Fruit fly (Drosophila melanogaster) whole organism, prepupa: Measurements from ENCODE around the gene CG9547.
A peak's percentile ranks its signal among the peaks of the same experiment; 100 is the strongest.

Experiments used
- Blimp-1 ChIP-seq: fragments of 200-800 bp; sonication (Bioruptor generic); optimal IDR thresholded peaks from 3 replicates; lab custom pipeline; 2017; ENCODE audit warnings: missing biosample characterization, missing genetic modification characterization, mild to moderate bottlenecking, moderate library complexity, missing genetic modification reagents
- CG10631 ChIP-seq: fragments of 200-800 bp; sonication (Bioruptor generic); optimal IDR thresholded peaks from 2 replicates; lab custom pipeline; 2016; ENCODE audit warnings: missing biosample characterization, missing genetic modification characterization
- CG11294 ChIP-seq: fragments of 200-800 bp; sonication (Bioruptor generic); IDR thresholded peaks from 2 replicates; pipeline ENCODE4 v1.3.6; 2022; ENCODE audit warnings: missing biosample characterization, missing genetic modification characterization
- CG11762 ChIP-seq: fragments of 200-800 bp; sonication (Bioruptor generic); optimal IDR thresholded peaks from 3 replicates; lab custom pipeline; 2016; ENCODE audit warnings: missing biosample characterization, missing genetic modification characterization; ENCODE audit not compliant: insufficient read depth
- CG15336 ChIP-seq: fragments of 200-800 bp; sonication (Bioruptor generic); IDR thresholded peaks from 2 replicates; pipeline ENCODE4 v1.3.6; 2022; ENCODE audit warnings: missing biosample characterization, missing genetic modification characterization
- CG1621 ChIP-seq: fragments of 200-800 bp; sonication (Bioruptor generic); optimal IDR thresholded peaks from 3 replicates; lab custom pipeline; 2018; ENCODE audit warnings: missing biosample characterization, mild to moderate bottlenecking, missing genetic modification characterization
- CG16779 ChIP-seq: fragments of 200-800 bp; sonication (Bioruptor generic); optimal IDR thresholded peaks from 3 replicates; lab custom pipeline; 2017; ENCODE audit warnings: missing biosample characterization, mild to moderate bottlenecking, missing genetic modification characterization
- CG3032 ChIP-seq: fragments of 200-800 bp; optimal IDR thresholded peaks from 2 replicates; lab custom pipeline; 2019; ENCODE audit warnings: missing biosample characterization, mild to moderate bottlenecking, missing genetic modification characterization, moderate library complexity
- CG34406 ChIP-seq: fragments of 200-800 bp; sonication (Bioruptor generic); optimal IDR thresholded peaks from 3 replicates; lab custom pipeline; 2016; ENCODE audit warnings: missing biosample characterization, missing genetic modification characterization
- CG3919 ChIP-seq: fragments of 200-800 bp; sonication (Bioruptor generic); optimal IDR thresholded peaks from 3 replicates; lab custom pipeline; 2016; ENCODE audit warnings: missing biosample characterization, missing genetic modification characterization
- CG4318 ChIP-seq: fragments of 200-800 bp; sonication (Bioruptor generic); optimal IDR thresholded peaks from 3 replicates; lab custom pipeline; 2017; ENCODE audit warnings: missing biosample characterization, mild to moderate bottlenecking, missing genetic modification characterization
- CG6792 ChIP-seq: fragments of 200-800 bp; sonication (Bioruptor generic); optimal IDR thresholded peaks from 3 replicates; lab custom pipeline; 2016; ENCODE audit warnings: missing biosample characterization, missing genetic modification characterization
- CG6808 ChIP-seq: fragments of 200-800 bp; sonication (Bioruptor generic); optimal IDR thresholded peaks from 3 replicates; lab custom pipeline; 2017; ENCODE audit warnings: missing biosample characterization, missing genetic modification characterization, mild to moderate bottlenecking, moderate library complexity, missing genetic modification reagents
- CG7368 ChIP-seq: fragments of 200-800 bp; sonication (Bioruptor generic); optimal IDR thresholded peaks from 3 replicates; lab custom pipeline; 2016; ENCODE audit warnings: missing biosample characterization, missing genetic modification characterization
- CG8119 ChIP-seq: fragments of 200-800 bp; sonication (Bioruptor generic); IDR thresholded peaks from 3 replicates; pipeline ENCODE4 v1.3.6; 2022; ENCODE audit warnings: missing biosample characterization, missing genetic modification characterization
- CG8319 ChIP-seq: fragments of 200-800 bp; sonication (Bioruptor generic); optimal IDR thresholded peaks from 3 replicates; lab custom pipeline; 2016; ENCODE audit warnings: missing biosample characterization, missing genetic modification characterization
- CG8632 ChIP-seq: fragments of 200-800 bp; sonication (Bioruptor generic); optimal IDR thresholded peaks from 3 replicates; lab custom pipeline; 2016; ENCODE audit warnings: missing biosample characterization, missing genetic modification characterization
- CG9139 ChIP-seq: fragments of 200-800 bp; sonication (Bioruptor generic); optimal IDR thresholded peaks from 3 replicates; lab custom pipeline; 2017; ENCODE audit warnings: missing biosample characterization, mild to moderate bottlenecking, missing genetic modification characterization
- Eip75B ChIP-seq: fragments of 200-800 bp; sonication (Bioruptor generic); optimal IDR thresholded peaks from 3 replicates; lab custom pipeline; 2016; ENCODE audit warnings: missing biosample characterization, missing genetic modification characterization
- Eip78C ChIP-seq: fragments of 200-800 bp; sonication (Bioruptor generic); peaks from one replicate; lab custom pipeline; 2016; ENCODE audit warnings: missing biosample characterization, missing genetic modification characterization
- Eip93F ChIP-seq: fragments of 200-800 bp; sonication (Bioruptor generic); optimal IDR thresholded peaks from 2 replicates; lab custom pipeline; 2016; ENCODE audit warnings: missing biosample characterization, mild to moderate bottlenecking, missing genetic modification characterization
- Ets21C ChIP-seq: fragments of 200-800 bp; sonication (Bioruptor generic); optimal IDR thresholded peaks from 3 replicates; lab custom pipeline; 2016; ENCODE audit warnings: missing biosample characterization, missing genetic modification characterization
- Ets96B ChIP-seq: fragments of 200-800 bp; optimal IDR thresholded peaks from 2 replicates; lab custom pipeline; 2019; ENCODE audit warnings: missing biosample characterization, mild to moderate bottlenecking, missing genetic modification characterization, moderate library complexity
- Gug ChIP-seq: fragments of 200-800 bp; sonication (Bioruptor generic); IDR thresholded peaks from 2 replicates; pipeline ENCODE4 v1.3.6; 2022; ENCODE audit warnings: missing biosample characterization, missing genetic modification characterization
- Hr38 ChIP-seq: sonication (Bioruptor generic); optimal IDR thresholded peaks from 2 replicates; lab custom pipeline; 2016; ENCODE audit warnings: missing biosample characterization, missing genetic modification characterization
- Hr39 ChIP-seq: fragments of 200-800 bp; sonication (Bioruptor generic); optimal IDR thresholded peaks from 2 replicates; lab custom pipeline; 2016; ENCODE audit warnings: missing biosample characterization, missing genetic modification characterization
- Hr4 ChIP-seq: fragments of 200-800 bp; sonication (Bioruptor generic); optimal IDR thresholded peaks from 3 replicates; lab custom pipeline; 2016; ENCODE audit warnings: missing biosample characterization, missing genetic modification characterization
- Lpt ChIP-seq: fragments of 200-800 bp; sonication (Bioruptor generic); optimal IDR thresholded peaks from 3 replicates; lab custom pipeline; 2016; ENCODE audit warnings: missing biosample characterization, missing genetic modification characterization
- Met ChIP-seq: fragments of 200-800 bp; sonication (Bioruptor generic); optimal IDR thresholded peaks from 3 replicates; lab custom pipeline; 2016; ENCODE audit warnings: missing biosample characterization, missing genetic modification characterization
- OdsH ChIP-seq: fragments of 200-800 bp; sonication (Bioruptor generic); optimal IDR thresholded peaks from 3 replicates; lab custom pipeline; 2016; ENCODE audit warnings: missing biosample characterization, missing genetic modification characterization
- Sox102F ChIP-seq: fragments of 200-800 bp; sonication (Bioruptor generic); optimal IDR thresholded peaks from 2 replicates; lab custom pipeline; 2016; ENCODE audit warnings: missing biosample characterization, mild to moderate bottlenecking, missing genetic modification characterization
- Sox14 ChIP-seq: fragments of 200-800 bp; sonication (Bioruptor generic); optimal IDR thresholded peaks from 3 replicates; lab custom pipeline; 2016; ENCODE audit warnings: missing biosample characterization, missing genetic modification characterization
- achi ChIP-seq: fragments of 200-800 bp; sonication (Bioruptor generic); optimal IDR thresholded peaks from 3 replicates; lab custom pipeline; 2016; ENCODE audit warnings: missing biosample characterization, missing genetic modification characterization
- dac ChIP-seq: fragments of 200-800 bp; sonication (Bioruptor generic); optimal IDR thresholded peaks from 2 replicates; lab custom pipeline; 2017; ENCODE audit warnings: missing biosample characterization, mild to moderate bottlenecking, missing genetic modification characterization
- eg ChIP-seq: fragments of 200-800 bp; sonication (Bioruptor generic); IDR thresholded peaks from 3 replicates; pipeline ENCODE4 v1.3.6; 2022; ENCODE audit warnings: missing biosample characterization, missing genetic modification characterization
- esn ChIP-seq: fragments of 200-800 bp; sonication (Bioruptor generic); optimal IDR thresholded peaks from 2 replicates; lab custom pipeline; 2016; ENCODE audit warnings: missing biosample characterization, mild to moderate bottlenecking, missing genetic modification characterization, moderate library complexity
- fd59A ChIP-seq: fragments of 200-800 bp; sonication (Bioruptor generic); optimal IDR thresholded peaks from 2 replicates; lab custom pipeline; 2017; ENCODE audit warnings: missing biosample characterization, mild to moderate bottlenecking, missing genetic modification characterization, missing genetic modification reagents
- fd85E ChIP-seq: fragments of 200-800 bp; sonication (Bioruptor generic); optimal IDR thresholded peaks from 3 replicates; lab custom pipeline; 2016; ENCODE audit warnings: missing biosample characterization, missing genetic modification characterization
- fkh ChIP-seq: fragments of 200-800 bp; sonication (Bioruptor generic); optimal IDR thresholded peaks from 3 replicates; lab custom pipeline; 2017; ENCODE audit warnings: missing biosample characterization, mild to moderate bottlenecking, missing genetic modification characterization, moderate library complexity
- lz ChIP-seq: fragments of 200-800 bp; sonication (Bioruptor generic); optimal IDR thresholded peaks from 3 replicates; lab custom pipeline; 2016; ENCODE audit warnings: missing biosample characterization, missing genetic modification characterization
- pdm3 ChIP-seq: fragments of 200-800 bp; sonication (Bioruptor generic); optimal IDR thresholded peaks from 3 replicates; lab custom pipeline; 2016; ENCODE audit warnings: missing biosample characterization, missing genetic modification characterization
- salr ChIP-seq, 2 experiments: fragments of 200-800 bp; sonication (Bioruptor generic); optimal IDR thresholded peaks; 3 replicates each; lab custom pipeline; 2016 to 2018; ENCODE audit warnings: missing biosample characterization in 2 of 2, missing genetic modification characterization in 2 of 2, mild to moderate bottlenecking in 1 of 2
- ss ChIP-seq, 2 experiments: fragments of 200-800 bp; sonication (Bioruptor generic); optimal IDR thresholded peaks; 2 replicates in 1 of 2; 3 replicates in 1 of 2; lab custom pipeline; 2017 to 2018; ENCODE audit warnings: mild to moderate bottlenecking in 2 of 2, missing biosample characterization in 2 of 2, missing genetic modification characterization in 2 of 2, moderate library complexity in 1 of 2
- svp ChIP-seq: fragments of 200-800 bp; sonication (Bioruptor generic); peaks from one replicate; lab custom pipeline; 2016; ENCODE audit warnings: missing biosample characterization, missing genetic modification characterization
- topi ChIP-seq: fragments of 200-800 bp; sonication (Bioruptor generic); optimal IDR thresholded peaks from 3 replicates; lab custom pipeline; 2016; ENCODE audit warnings: missing biosample characterization, missing genetic modification characterization
- vri ChIP-seq: fragments of 200-800 bp; sonication (Bioruptor generic); optimal IDR thresholded peaks from 3 replicates; lab custom pipeline; 2016; ENCODE audit warnings: missing biosample characterization, mild to moderate bottlenecking, missing genetic modification characterization

The CG9547 gene

DNA sequence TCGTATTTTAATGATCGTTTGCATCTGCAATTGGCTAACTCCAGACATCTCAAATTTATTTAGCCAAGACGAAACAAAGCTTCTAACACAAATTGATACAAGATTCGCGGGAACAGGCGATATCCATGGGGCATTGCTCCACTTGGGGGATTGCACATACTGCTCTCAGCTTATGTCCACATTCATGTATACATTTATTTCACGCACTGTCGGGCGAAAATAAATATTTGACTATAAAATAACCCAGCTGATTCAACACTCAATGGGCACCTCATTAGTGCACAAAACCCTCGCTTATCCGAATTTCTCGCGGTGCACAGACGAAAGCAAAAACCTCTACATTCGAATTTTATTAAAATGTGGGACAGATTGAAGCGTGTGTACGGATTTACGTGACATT lies 32.8 kb downstream of the CG9547 start:
- peak; percentile 70 for TF ChIP-seq fkh
- peak; percentile 2 for TF ChIP-seq CG3919
- peak; percentile 68 for TF ChIP-seq Eip78C (GFP tag; lab: Kevin White, UChicago)
- peak; percentile 14 for TF ChIP-seq esn (GFP tag; lab: Kevin White, UChicago)
- peak; percentile 38 for TF ChIP-seq vri (GFP tag; lab: Kevin White, UChicago)
- TF ChIP-seq Sox102F (GFP tag; lab: Kevin White, UChicago), result no peak
- peak; percentile 59 for TF ChIP-seq svp
- no peak for TF ChIP-seq Eip75B
- TF ChIP-seq Met (GFP tag; lab: Kevin White, UChicago), result peak; percentile 9

DNA sequence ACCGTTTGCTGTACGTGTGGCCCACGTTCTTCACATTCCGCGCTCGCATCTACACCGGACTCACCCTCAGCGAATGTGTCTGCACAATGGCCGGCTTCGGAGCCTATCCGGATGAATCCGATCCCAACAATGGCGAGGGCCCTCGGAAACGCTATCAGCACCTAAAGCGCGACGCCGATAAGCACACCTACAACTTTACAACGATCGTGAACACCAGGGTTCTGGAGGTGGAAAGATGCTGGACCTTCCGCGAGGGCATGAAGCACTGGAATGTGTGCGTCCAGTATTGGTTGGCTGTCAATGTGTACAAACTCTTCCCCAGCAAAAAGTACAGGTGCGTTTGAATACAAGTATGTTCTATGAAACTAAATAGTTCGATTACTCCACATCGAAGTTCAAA lies 36.7 kb downstream of the CG9547 start:
- TF ChIP-seq Blimp-1 (GFP tag; lab: Kevin White, UChicago) (no peak), svp (peak; percentile 97), Sox14 (GFP tag; lab: Kevin White, UChicago) (peak; percentile 24), CG6808 (GFP tag; lab: Kevin White, UChicago) (no peak)

DNA sequence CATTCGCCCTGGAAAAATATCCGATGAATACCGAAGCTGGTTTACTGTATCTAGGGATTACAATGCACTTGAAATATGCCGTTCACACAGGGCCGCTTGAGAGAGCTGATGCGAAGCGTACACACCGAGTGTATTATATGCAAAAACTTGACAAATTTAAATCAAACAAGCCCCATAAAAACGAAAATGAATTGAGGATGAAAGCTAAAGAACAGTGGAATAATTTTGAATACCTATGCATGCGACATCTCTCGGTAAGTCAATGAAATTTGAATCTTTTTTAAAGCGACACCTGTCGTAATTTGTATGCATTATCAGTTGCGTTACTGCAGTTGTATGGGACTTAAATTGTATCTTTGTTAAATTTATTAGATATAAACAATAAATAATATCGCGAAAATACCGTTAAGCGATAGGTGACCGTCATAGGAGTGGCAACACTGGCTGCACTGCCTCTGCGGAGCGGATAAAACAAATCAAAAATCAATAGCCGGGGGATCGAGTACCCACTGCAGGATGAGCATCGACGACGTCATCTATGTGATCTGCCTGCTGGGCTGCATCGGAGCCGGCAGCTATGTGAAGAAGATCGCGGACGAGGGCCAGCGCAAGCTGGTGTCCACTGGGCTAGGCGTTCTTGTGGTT lies 38.3 kb downstream of the CG9547 start, which contains the start of gene frj:
Gene frj (plus strand): TSS at position 98 of the 645 bp plus-strand sequence.
- TF ChIP-seq CG9139 (GFP tag; lab: Kevin White, UChicago), result no peak
- TF ChIP-seq CG8319, result peak; percentile 7
- no peak for TF ChIP-seq vri (GFP tag; lab: Kevin White, UChicago)
- TF ChIP-seq Ets21C (GFP tag; lab: Kevin White, UChicago), result peak; percentile 63
- TF ChIP-seq Hr39 (GFP tag; lab: Kevin White, UChicago), result peak; percentile 67
- no peak; the same call in 1 of the 2 replicates for TF ChIP-seq CG11294 (GFP tag; lab: Robert Waterston, UW)
- peak; percentile 10 for TF ChIP-seq CG8632
- TF ChIP-seq CG4318 (GFP tag; lab: Kevin White, UChicago), result no peak
- no peak for TF ChIP-seq eg (GFP tag; lab: Robert Waterston, UW)
- TF ChIP-seq CG16779 (tag; lab: Kevin White, UChicago), result no peak
- no peak for TF ChIP-seq fd59A (GFP tag; lab: Kevin White, UChicago)
- TF ChIP-seq CG8119 (GFP tag; lab: Robert Waterston, UW), result no peak
- no peak for TF ChIP-seq CG7368
- peak; percentile 36 for TF ChIP-seq CG11762 (GFP tag; lab: Kevin White, UChicago)
- peak; percentile 37 for TF ChIP-seq topi
- TF ChIP-seq CG15336, result peak; percentile 45; the same call in 1 of the 2 replicates
- no peak for TF ChIP-seq Eip93F (GFP tag; lab: Kevin White, UChicago)
- no peak for TF ChIP-seq fkh
- TF ChIP-seq lz (GFP tag; lab: Kevin White, UChicago), result peak; percentile 57
- TF ChIP-seq CG1621 (tag; lab: Kevin White, UChicago), result no peak
- TF ChIP-seq Hr38, result no peak
- peak; percentile 37 for TF ChIP-seq achi
- no peak for TF ChIP-seq salr (GFP tag; optimal IDR thresholded peaks at IDR 0.05; lab: Kevin White, UChicago)
- peak; percentile 7 for TF ChIP-seq CG6792 (GFP tag; lab: Kevin White, UChicago)
- TF ChIP-seq Gug, result peak; percentile 32; the same call in 1 of the 2 replicates
- peak; percentile 66 for TF ChIP-seq OdsH (GFP tag; lab: Kevin White, UChicago)
- peak; percentile 63 for TF ChIP-seq pdm3 (GFP tag; lab: Kevin White, UChicago)
- peak; percentile 17 for TF ChIP-seq Met (GFP tag; lab: Kevin White, UChicago)
- TF ChIP-seq CG3919, result peak; percentile 53
- TF ChIP-seq Hr4 (GFP tag; lab: Kevin White, UChicago), result peak; percentile 63
- peak; percentile 72 for TF ChIP-seq svp
- no peak for TF ChIP-seq ss (GFP tag; optimal IDR thresholded peaks at IDR 0.05; lab: Kevin White, UChicago)
- TF ChIP-seq CG3032 (tag; lab: Kevin White, UChicago), result peak; percentile 58
- TF ChIP-seq CG10631, result no peak
- TF ChIP-seq esn (GFP tag; lab: Kevin White, UChicago), result peak; percentile 59
- peak; percentile 29 for TF ChIP-seq CG34406 (GFP tag; lab: Kevin White, UChicago)
- TF ChIP-seq Ets96B (tag; lab: Kevin White, UChicago), result peak; percentile 34
- TF ChIP-seq fd85E (GFP tag; lab: Kevin White, UChicago), result no peak
- TF ChIP-seq Sox14 (GFP tag; lab: Kevin White, UChicago), result peak; percentile 55
- no peak for TF ChIP-seq Lpt (GFP tag; lab: Kevin White, UChicago)
- peak; percentile 10 for TF ChIP-seq dac (GFP tag; lab: Kevin White, UChicago)
- peak; percentile 11 for TF ChIP-seq CG6808 (GFP tag; lab: Kevin White, UChicago)
